Fruit fly (Drosophila melanogaster): ENCODE results near the gene nej.

Gene nej

DNA sequence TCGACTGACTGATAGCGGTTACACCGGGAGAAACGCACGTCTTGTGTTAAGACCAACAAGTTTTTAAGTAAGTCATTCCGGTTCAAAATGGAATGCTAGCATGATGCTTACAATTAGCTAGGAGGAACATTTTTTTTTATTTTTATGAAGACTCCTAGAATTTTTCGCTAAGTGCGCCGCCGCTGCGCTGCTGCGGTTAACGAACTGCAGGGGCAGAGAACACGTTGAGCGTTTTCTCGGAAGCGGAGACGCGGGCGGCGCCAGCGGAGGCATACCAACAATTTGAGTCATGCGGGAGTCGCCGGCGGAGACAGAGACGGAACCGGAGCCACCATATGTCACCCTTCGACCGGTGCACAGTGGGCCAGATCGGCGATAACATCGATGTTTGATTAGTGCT lies 40.8 kb downstream of the nej start (continued):
- TF ChIP-seq CG43689 (GFP tag; IDR thresholded peaks at IDR 0.05) (peak; percentile 96), Bdp1 (GFP tag; optimal IDR thresholded peaks at IDR 0.05) (peak; percentile 91), CG18599 (GFP tag; optimal IDR thresholded peaks at IDR 0.05) (peak; percentile 97), sr (GFP tag; IDR thresholded peaks at IDR 0.05) (peak; percentile 91), CG13123 (GFP tag; optimal IDR thresholded peaks at IDR 0.05) (peak; percentile 93), dmrt11E (tag; optimal IDR thresholded peaks at IDR 0.05) (peak; percentile 92), Eip74EF (GFP tag; optimal IDR thresholded peaks at IDR 0.05) (peak in 1 of 2 experiments; percentile 95), ranshi (GFP tag; IDR thresholded peaks at IDR 0.05) (peak; percentile 96), CG17912 (GFP tag; optimal IDR thresholded peaks at IDR 0.05) (peak; percentile 93), CG31441 (GFP tag; IDR thresholded peaks at IDR 0.05) (peak; percentile 96), Abd-B (GFP tag; optimal IDR thresholded peaks at IDR 0.05) (peak; percentile 93), odd (GFP tag; optimal IDR thresholded peaks at IDR 0.05) (peak; percentile 94), ci (GFP tag; IDR thresholded peaks at IDR 0.05) (peak; percentile 99), CG6254 (GFP tag; optimal IDR thresholded peaks at IDR 0.05) (peak; percentile 95), Sox100B (GFP tag; optimal IDR thresholded peaks at IDR 0.05) (peak; percentile 95), CG12299 (tag; optimal IDR thresholded peaks at IDR 0.05) (peak; percentile 91), CG4617 (GFP tag; optimal IDR thresholded peaks at IDR 0.05; ENCODE audit: borderline replicate concordance) (peak; percentile 92), tll (GFP tag; optimal IDR thresholded peaks at IDR 0.05) (peak in 1 of 2 experiments; percentile 56), CG12659 (GFP tag; optimal IDR thresholded peaks at IDR 0.05) (peak; percentile 98), Hr51 (GFP tag; optimal IDR thresholded peaks at IDR 0.05) (peak; percentile 96), cwo (GFP tag; optimal IDR thresholded peaks at IDR 0.05) (peak; percentile 93), Taf1 (GFP tag; IDR thresholded peaks at IDR 0.05) (peak; percentile 79), NFAT (GFP tag; IDR thresholded peaks at IDR 0.05) (peak; percentile 89), nom (GFP tag; optimal IDR thresholded peaks at IDR 0.05) (peak; percentile 97), CG18476 (GFP tag; optimal IDR thresholded peaks at IDR 0.05) (peak; percentile 95), CG13775 (GFP tag; optimal IDR thresholded peaks at IDR 0.05) (peak; percentile 92), sens-2 (GFP tag; IDR thresholded peaks at IDR 0.05) (peak; percentile 98), lola (GFP tag; optimal IDR thresholded peaks at IDR 0.05) (peak in 1 of 3 experiments; percentile 92), fru (optimal IDR thresholded peaks at IDR 0.05) (no peak), CG5245 (GFP tag; optimal IDR thresholded peaks at IDR 0.05) (peak; percentile 98), fd3F (GFP tag; optimal IDR thresholded peaks at IDR 0.05) (peak; percentile 90), CG4282 (GFP tag; optimal IDR thresholded peaks at IDR 0.05) (peak; percentile 92), Dek (tag; optimal IDR thresholded peaks at IDR 0.05) (peak; percentile 94), Trl (optimal IDR thresholded peaks at IDR 0.05) (no peak), Trl (GFP tag; optimal IDR thresholded peaks at IDR 0.05) (peak; percentile 98), CG12942 (GFP tag; optimal IDR thresholded peaks at IDR 0.05) (peak; percentile 96), mld (GFP tag; IDR thresholded peaks at IDR 0.05; ENCODE audit: partially characterized antibody) (no peak), Dp (GFP tag; optimal IDR thresholded peaks at IDR 0.05) (peak; percentile 17), jumu (GFP tag; optimal IDR thresholded peaks at IDR 0.05) (peak; percentile 98), Nf-YA (GFP tag; IDR thresholded peaks at IDR 0.05) (peak; percentile 95), Lhr (GFP tag; optimal IDR thresholded peaks at IDR 0.05) (peak; percentile 84), CG6654 (GFP tag; optimal IDR thresholded peaks at IDR 0.05) (peak; percentile 85), CG15011 (GFP tag; optimal IDR thresholded peaks at IDR 0.05) (peak; percentile 88), CG10462 (GFP tag; optimal IDR thresholded peaks at IDR 0.05) (peak; percentile 93), sc (optimal IDR thresholded peaks at IDR 0.05) (no peak), sc (GFP tag; optimal IDR thresholded peaks at IDR 0.05) (peak; percentile 94), CG3163 (GFP tag; optimal IDR thresholded peaks at IDR 0.05) (peak; percentile 84), CG17385 (GFP tag; optimal IDR thresholded peaks at IDR 0.05) (peak; percentile 94), Atf-2 (GFP tag; optimal IDR thresholded peaks at IDR 0.05) (peak; percentile 96), CG10321 (GFP tag; IDR thresholded peaks at IDR 0.05) (peak; percentile 84)

Data from whole organism, embryonic.